Fruit fly (Drosophila melanogaster): Measurements from ENCODE around the gene CG46514.
"Not testable (repeated sequence)": the region's sequence is repeated elsewhere in the genome, so short reads cannot be mapped to it uniquely, and the experiment has no call there.

CG46514 gene

dm6 chrX:22231270-22231669, 34.3 kb downstream of the CG46514 start, which contains the start of gene CG46519:
TSS of gene CG46519 (plus strand) at chrX:22231570.
- TF ChIP-seq CTCF, CG8478 (optimal IDR thresholded peaks at IDR 0.05): not testable (repeated sequence)

DNA sequence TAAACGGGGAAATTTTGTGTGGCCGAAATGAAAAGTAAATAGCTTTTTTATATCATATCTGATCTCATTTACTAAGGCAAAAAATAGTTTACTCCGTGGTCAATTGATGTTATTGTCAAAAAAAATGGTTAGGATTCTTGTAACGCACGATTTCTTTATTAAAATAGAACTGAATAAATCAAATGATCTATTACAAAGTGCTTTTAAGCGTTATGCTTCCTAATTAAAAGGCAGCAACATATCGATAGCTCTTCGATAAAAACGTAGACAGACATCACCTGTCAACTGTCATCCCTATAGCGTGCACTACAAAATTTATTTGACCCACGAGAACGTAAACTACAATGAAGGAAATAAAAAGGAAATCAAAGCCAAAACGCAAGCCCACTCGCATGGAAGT, 39.3 kb downstream of the CG46514 start, which contains the start of gene CG46520:
Gene CG46520, plus strand, starts transcription at position 301 of the 400 bp plus-strand sequence.
- not testable (repeated sequence) for TF ChIP-seq CTCF, CG8478 (optimal IDR thresholded peaks at IDR 0.05)

DNA sequence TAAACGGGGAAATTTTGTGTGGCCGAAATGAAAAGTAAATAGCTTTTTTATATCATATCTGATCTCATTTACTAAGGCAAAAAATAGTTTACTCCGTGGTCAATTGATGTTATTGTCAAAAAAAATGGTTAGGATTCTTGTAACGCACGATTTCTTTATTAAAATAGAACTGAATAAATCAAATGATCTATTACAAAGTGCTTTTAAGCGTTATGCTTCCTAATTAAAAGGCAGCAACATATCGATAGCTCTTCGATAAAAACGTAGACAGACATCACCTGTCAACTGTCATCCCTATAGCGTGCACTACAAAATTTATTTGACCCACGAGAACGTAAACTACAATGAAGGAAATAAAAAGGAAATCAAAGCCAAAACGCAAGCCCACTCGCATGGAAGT, 44.3 kb downstream of the CG46514 start, which contains the start of gene CG46521:
Gene CG46521, plus strand, starts transcription at position 301 of the 400 bp plus-strand sequence.
- TF ChIP-seq CTCF, CG8478 (optimal IDR thresholded peaks at IDR 0.05): not testable (repeated sequence)

- not testable (repeated sequence) for TF ChIP-seq CTCF, CG8478 (optimal IDR thresholded peaks at IDR 0.05)
Measured at dm6 chrX:22246300-22246699, 49.3 kb downstream of the CG46514 start, which contains the start of gene CG46522. TSS of gene CG46522 (plus strand) at chrX:22246600.
